Worm (Caenorhabditis elegans) whole organism, L1 larva: ENCODE results near the gene mtcu-2.

Experiments
- C16A3.4 ChIP-seq: fragments of 150-350 bp; optimal IDR thresholded peaks from 2 replicates; lab custom pipeline; 2014; ENCODE audit warnings: missing biosample characterization, missing genetic modification characterization
- blmp-1 ChIP-seq: fragments of 150-350 bp; optimal IDR thresholded peaks from 2 replicates; lab custom pipeline; 2014; ENCODE audit warnings: missing biosample characterization, missing genetic modification characterization
- ceh-8 ChIP-seq: fragments of 200-800 bp; sonication (Bioruptor generic); optimal IDR thresholded peaks from 2 replicates; lab custom pipeline; 2018; ENCODE audit warnings: mild to moderate bottlenecking, missing genetic modification characterization, moderate library complexity, missing compliant biosample characterization
- ceh-82 ChIP-seq, 3 experiments: fragments of 150-350 bp in 1 of 3; sonication (generic microtip) in 2 of 3; optimal IDR thresholded peaks; 2 replicates each; lab custom pipeline; 2014 to 2017; ENCODE audit warnings: missing biosample characterization in 3 of 3, missing genetic modification characterization in 3 of 3
- dpl-1 ChIP-seq, 3 experiments: fragments of 150-350 bp in 2 of 3; sonication (generic microtip) in 1 of 3; optimal IDR thresholded peaks; 2 replicates each; lab custom pipeline; 2014 to 2017; ENCODE audit warnings: missing biosample characterization in 3 of 3, missing genetic modification characterization in 3 of 3, missing genetic modification reagents in 3 of 3
- dsc-1 ChIP-seq: sonication (generic microtip); optimal IDR thresholded peaks from 2 replicates; lab custom pipeline; 2016; ENCODE audit warnings: mild to moderate bottlenecking, missing genetic modification characterization, missing compliant biosample characterization
- efl-1 ChIP-seq, 4 experiments: fragments of 150-350 bp; optimal IDR thresholded peaks in 3 of 4; peaks in 1 of 4; 1 replicate in 1 of 4; 2 replicates in 3 of 4; lab custom pipeline; 2014; ENCODE audit warnings: missing biosample characterization in 2 of 4, missing genetic modification characterization in 2 of 4, missing genetic modification reagents in 2 of 4
- efl-3 ChIP-seq: fragments of 200-800 bp; sonication (Bioruptor generic); optimal IDR thresholded peaks from 2 replicates; lab custom pipeline; 2018; ENCODE audit warnings: mild to moderate bottlenecking, missing genetic modification characterization, missing compliant biosample characterization
- egl-13 ChIP-seq: sonication (generic microtip); optimal IDR thresholded peaks from 2 replicates; lab custom pipeline; 2016; ENCODE audit warnings: missing genotype, missing genetic modification reagents, missing genetic modification characterization, missing compliant biosample characterization
- elt-3 ChIP-seq, 6 experiments: fragments of 150-350 bp in 1 of 6; sonication (generic microtip); optimal IDR thresholded peaks; 2 replicates each; lab custom pipeline; 2017 to 2018; ENCODE audit warnings: missing biosample characterization in 6 of 6, missing genetic modification characterization in 6 of 6, inconsistent platforms in 1 of 6
- ets-5 ChIP-seq: fragments of 200-800 bp; sonication (Bioruptor generic); IDR thresholded peaks from 2 replicates; pipeline ENCODE4 v1.3.6; 2022; ENCODE audit warnings: missing genetic modification characterization, missing compliant biosample characterization
- fkh-10 ChIP-seq: sonication (generic microtip); optimal IDR thresholded peaks from 2 replicates; lab custom pipeline; 2017; ENCODE audit warnings: missing biosample characterization, missing genetic modification reagents, missing genetic modification characterization
- fkh-4 ChIP-seq: sonication (generic microtip); optimal IDR thresholded peaks from 2 replicates; lab custom pipeline; 2016; ENCODE audit warnings: missing compliant biosample characterization, missing genetic modification characterization, borderline replicate concordance
- fos-1 ChIP-seq: fragments of 150-350 bp; optimal IDR thresholded peaks from 2 replicates; lab custom pipeline; 2014; ENCODE audit warnings: missing biosample characterization, missing genetic modification characterization
- grh-1 ChIP-seq: fragments of 200-800 bp; sonication (Bioruptor generic); IDR thresholded peaks from 2 replicates; pipeline ENCODE4 v1.3.6; 2022; ENCODE audit warnings: missing genetic modification reagents, missing genetic modification characterization, missing compliant biosample characterization
- hlh-4 ChIP-seq: sonication (generic microtip); optimal IDR thresholded peaks from 2 replicates; lab custom pipeline; 2016; ENCODE audit warnings: mild to moderate bottlenecking, missing genetic modification characterization, missing compliant biosample characterization
- isw-1 ChIP-seq: fragments of 200-800 bp; sonication (Bioruptor generic); IDR thresholded peaks from 2 replicates; pipeline ENCODE4 v1.3.6; 2022; ENCODE audit warnings: missing genetic modification characterization, missing compliant biosample characterization
- jun-1 ChIP-seq: fragments of 150-350 bp; optimal IDR thresholded peaks from 2 replicates; lab custom pipeline; 2014; ENCODE audit warnings: missing biosample characterization, missing genetic modification reagents, missing genetic modification characterization
- lin-14 ChIP-seq: fragments of 200-800 bp; sonication (Bioruptor generic); optimal IDR thresholded peaks from 2 replicates; lab custom pipeline; 2018; ENCODE audit warnings: mild to moderate bottlenecking, missing genetic modification characterization, moderate library complexity, missing compliant biosample characterization
- mab-9 ChIP-seq: fragments of 200-800 bp; sonication (Bioruptor generic); IDR thresholded peaks from 2 replicates; pipeline ENCODE4 v1.3.6; 2022; ENCODE audit warnings: missing genetic modification reagents, missing genetic modification characterization, missing compliant biosample characterization
- mdl-1 ChIP-seq, 2 experiments: fragments of 150-350 bp; optimal IDR thresholded peaks; 2 replicates each; lab custom pipeline; 2014 to 2017; ENCODE audit warnings: missing biosample characterization in 2 of 2, missing genetic modification characterization in 2 of 2, inconsistent platforms in 1 of 2
- mef-2 ChIP-seq: fragments of 150-350 bp; optimal IDR thresholded peaks from 2 replicates; lab custom pipeline; 2014; ENCODE audit warnings: missing biosample characterization, missing genetic modification characterization
- mep-1 ChIP-seq: fragments of 150-350 bp; optimal IDR thresholded peaks from 2 replicates; lab custom pipeline; 2014; ENCODE audit warnings: missing biosample characterization, missing genetic modification characterization
- nhr-12 ChIP-seq: sonication (generic microtip); optimal IDR thresholded peaks from 2 replicates; lab custom pipeline; 2017; ENCODE audit warnings: missing biosample characterization, missing genetic modification characterization
- nhr-19 ChIP-seq: fragments of 200-800 bp; sonication (Bioruptor generic); conservative IDR thresholded peaks from 2 replicates; pipeline ENCODE4 v1.3.6; 2022; ENCODE audit warnings: missing genetic modification characterization, missing compliant biosample characterization
- nhr-20 ChIP-seq: sonication (generic microtip); optimal IDR thresholded peaks from 2 replicates; lab custom pipeline; 2016; ENCODE audit warnings: mild to moderate bottlenecking, missing genetic modification characterization, missing compliant biosample characterization
- nhr-28 ChIP-seq: fragments of 150-350 bp; optimal IDR thresholded peaks from 2 replicates; lab custom pipeline; 2014; ENCODE audit warnings: missing biosample characterization, missing genetic modification characterization
- nhr-71 ChIP-seq: sonication (generic microtip); optimal IDR thresholded peaks from 2 replicates; lab custom pipeline; 2016; ENCODE audit warnings: mild to moderate bottlenecking, missing genetic modification characterization, moderate library complexity, missing compliant biosample characterization
- nhr-77 ChIP-seq: fragments of 150-350 bp; optimal IDR thresholded peaks from 2 replicates; lab custom pipeline; 2014; ENCODE audit warnings: missing biosample characterization, missing genetic modification characterization
- nhr-84 ChIP-seq: sonication (generic microtip); optimal IDR thresholded peaks from 2 replicates; lab custom pipeline; 2017; ENCODE audit warnings: missing biosample characterization, missing genetic modification characterization
- nhr-85 ChIP-seq: sonication (generic microtip); peaks from one replicate; lab custom pipeline; 2016; ENCODE audit warnings: missing genetic modification characterization, inconsistent platforms, missing compliant biosample characterization
- nhr-90 ChIP-seq: sonication (generic microtip); optimal IDR thresholded peaks from 2 replicates; lab custom pipeline; 2016; ENCODE audit warnings: mild to moderate bottlenecking, missing genetic modification characterization, missing compliant biosample characterization; ENCODE audit not compliant: poor library complexity
- rnt-1 ChIP-seq: sonication (generic microtip); optimal IDR thresholded peaks from 2 replicates; lab custom pipeline; 2016; ENCODE audit warnings: mild to moderate bottlenecking, missing genetic modification characterization, moderate library complexity, missing compliant biosample characterization
- skn-1 ChIP-seq: fragments of 150-350 bp; optimal IDR thresholded peaks from 2 replicates; lab custom pipeline; 2014; ENCODE audit warnings: missing biosample characterization, missing genetic modification characterization
- snpc-4 ChIP-seq: fragments of 150-350 bp; optimal IDR thresholded peaks from 2 replicates; lab custom pipeline; 2014; ENCODE audit warnings: missing biosample characterization, missing genetic modification characterization
- snu-23 ChIP-seq: sonication (generic microtip); optimal IDR thresholded peaks from 2 replicates; lab custom pipeline; 2016; ENCODE audit warnings: missing genetic modification characterization, missing compliant biosample characterization
- sptf-1 ChIP-seq: fragments of 150-350 bp; optimal IDR thresholded peaks from 2 replicates; lab custom pipeline; 2014; ENCODE audit warnings: missing biosample characterization, missing genetic modification characterization
- unc-130 ChIP-seq: fragments of 150-350 bp; optimal IDR thresholded peaks from 2 replicates; lab custom pipeline; 2017; ENCODE audit warnings: missing biosample characterization, missing genetic modification characterization, inconsistent platforms
- unc-30 ChIP-seq: sonication (generic microtip); optimal IDR thresholded peaks from 2 replicates; lab custom pipeline; 2017; ENCODE audit warnings: missing biosample characterization, missing genetic modification characterization
- unc-98 ChIP-seq: fragments of 200-800 bp; sonication (Bioruptor generic); IDR thresholded peaks from 2 replicates; pipeline ENCODE4 v1.3.6; 2022; ENCODE audit warnings: missing genetic modification characterization, missing compliant biosample characterization
- ztf-11 ChIP-seq, 2 experiments: sonication (generic microtip); optimal IDR thresholded peaks; 2 replicates each; lab custom pipeline; 2016 to 2017; ENCODE audit warnings: missing genetic modification characterization in 2 of 2, missing biosample characterization in 1 of 2, missing compliant biosample characterization in 1 of 2

mtcu-2 gene

DNA sequence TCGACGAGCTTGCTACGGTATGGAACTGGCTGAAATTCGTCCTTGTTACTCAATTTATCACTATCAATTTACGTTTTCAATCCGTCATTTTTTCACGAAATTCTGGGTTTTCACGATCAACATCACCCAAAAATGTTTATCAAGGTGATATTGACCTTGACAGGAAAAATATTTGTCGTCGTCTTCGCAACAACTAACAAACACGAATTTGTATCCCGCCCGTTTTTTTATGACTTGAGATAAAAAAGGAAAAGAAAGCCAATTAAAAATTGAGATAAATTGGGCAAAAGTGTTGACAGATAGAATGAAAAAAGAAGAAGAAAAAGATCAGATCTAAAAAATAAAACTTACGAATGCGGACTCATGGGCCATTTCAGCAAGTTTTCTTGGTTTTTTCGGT, 22.1 kb downstream of the mtcu-2 start:
- TF ChIP-seq dsc-1 (tag; lab: Kevin White, UChicago), result no peak
- TF ChIP-seq jun-1 (tag; lab: Kevin White, UChicago), result no peak
- peak; percentile 76 for TF ChIP-seq nhr-85 (tag; lab: Kevin White, UChicago)
- TF ChIP-seq nhr-90 (tag; lab: Kevin White, UChicago), result peak; percentile 52
- no peak for TF ChIP-seq nhr-77 (tag; lab: Kevin White, UChicago)
- TF ChIP-seq unc-130, result no peak
- no peak for TF ChIP-seq nhr-12 (tag; lab: Kevin White, UChicago)
- TF ChIP-seq egl-13 (tag; lab: Kevin White, UChicago), result no peak
- peak; percentile 23 for TF ChIP-seq snu-23 (GFP tag; lab: Kevin White, UChicago)
- no peak for TF ChIP-seq nhr-84 (tag; lab: Kevin White, UChicago)
- no peak for TF ChIP-seq fkh-4 (tag; lab: Kevin White, UChicago)
- TF ChIP-seq unc-30, result no peak
- no peak for TF ChIP-seq efl-3
- TF ChIP-seq mep-1, result no peak
- TF ChIP-seq nhr-71 (tag; lab: Kevin White, UChicago), result peak; percentile 40
- TF ChIP-seq nhr-28 (tag; lab: Kevin White, UChicago), result no peak
- no peak for TF ChIP-seq snpc-4 (tag; lab: Kevin White, UChicago)
- TF ChIP-seq ets-5 (GFP tag; lab: Robert Waterston, UW), result no peak
- peak; percentile 6 for TF ChIP-seq C16A3.4
- peak; percentile 77 for TF ChIP-seq lin-14 (GFP tag; lab: Kevin White, UChicago)
- no peak for TF ChIP-seq ztf-11 (tag; optimal IDR thresholded peaks at IDR 0.05; lab: Kevin White, UChicago)
- no peak for TF ChIP-seq efl-1 (optimal IDR thresholded peaks at IDR 0.05; lab: Kevin White, UChicago)
- no peak for TF ChIP-seq efl-1 (GFP tag; optimal IDR thresholded peaks at IDR 0.05 in 1 of 2; lab: Kevin White, UChicago)
- no peak for TF ChIP-seq hlh-4 (tag; lab: Kevin White, UChicago)
- no peak for TF ChIP-seq dpl-1 (GFP tag; optimal IDR thresholded peaks at IDR 0.05; lab: Kevin White, UChicago)
- TF ChIP-seq nhr-20 (tag; lab: Kevin White, UChicago), result peak; percentile 10
- TF ChIP-seq skn-1 (tag; lab: Kevin White, UChicago), result no peak
- no peak for TF ChIP-seq isw-1 (GFP tag; lab: Robert Waterston, UW)
- no peak for TF ChIP-seq mab-9 (GFP tag; lab: Robert Waterston, UW)
- peak in 5 of 6 experiments; percentile 0 to 80 (median 42) for TF ChIP-seq elt-3 (tag; optimal IDR thresholded peaks at IDR 0.05; lab: Kevin White, UChicago)
- no peak for TF ChIP-seq fkh-10 (GFP tag; lab: Kevin White, UChicago)
- peak; percentile 84 for TF ChIP-seq blmp-1 (tag; lab: Kevin White, UChicago)
- no peak for TF ChIP-seq nhr-19 (GFP tag; lab: Robert Waterston, UW)

DNA sequence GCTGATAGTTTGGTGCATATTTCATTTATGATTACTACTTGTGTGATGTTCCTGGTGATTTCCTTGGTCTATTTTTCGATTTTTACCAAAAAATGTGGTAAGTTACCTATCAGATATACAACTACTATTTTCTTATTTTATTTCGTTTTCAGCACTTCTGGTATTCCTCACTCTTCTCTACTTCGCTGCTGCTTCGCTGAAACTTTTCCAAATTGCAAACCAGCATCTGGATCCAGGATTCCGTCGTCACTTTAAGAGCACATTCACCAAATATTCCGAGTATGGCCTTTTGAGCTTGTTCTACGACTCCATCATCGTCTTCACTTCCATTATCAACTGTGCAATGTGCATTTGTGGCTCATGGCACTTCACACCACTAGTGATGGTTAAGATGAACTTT, 24.5 kb downstream of the mtcu-2 start:
- TF ChIP-seq efl-3 (no peak), snu-23 (GFP tag; lab: Kevin White, UChicago) (no peak), ceh-8 (GFP tag; lab: Kevin White, UChicago) (no peak), nhr-28 (tag; lab: Kevin White, UChicago) (no peak), nhr-12 (tag; lab: Kevin White, UChicago) (no peak), fos-1 (tag; lab: Kevin White, UChicago) (no peak), unc-130 (no peak), fkh-10 (GFP tag; lab: Kevin White, UChicago) (no peak), unc-98 (no peak), unc-30 (no peak), mab-9 (GFP tag; lab: Robert Waterston, UW) (no peak), sptf-1 (no peak), grh-1 (GFP tag; lab: Robert Waterston, UW) (no peak), mdl-1 (tag; optimal IDR thresholded peaks at IDR 0.05; lab: Kevin White, UChicago) (no peak), mef-2 (no peak), blmp-1 (tag; lab: Kevin White, UChicago) (no peak), rnt-1 (tag; lab: Kevin White, UChicago) (no peak), ceh-82 (tag; optimal IDR thresholded peaks at IDR 0.05; lab: Kevin White, UChicago) (no peak)
- TF ChIP-seq, all 84 proteins: peak for 0
